Fruit fly (Drosophila melanogaster): ENCODE data around the gene CG44836.

The CG44836 gene

DNA sequence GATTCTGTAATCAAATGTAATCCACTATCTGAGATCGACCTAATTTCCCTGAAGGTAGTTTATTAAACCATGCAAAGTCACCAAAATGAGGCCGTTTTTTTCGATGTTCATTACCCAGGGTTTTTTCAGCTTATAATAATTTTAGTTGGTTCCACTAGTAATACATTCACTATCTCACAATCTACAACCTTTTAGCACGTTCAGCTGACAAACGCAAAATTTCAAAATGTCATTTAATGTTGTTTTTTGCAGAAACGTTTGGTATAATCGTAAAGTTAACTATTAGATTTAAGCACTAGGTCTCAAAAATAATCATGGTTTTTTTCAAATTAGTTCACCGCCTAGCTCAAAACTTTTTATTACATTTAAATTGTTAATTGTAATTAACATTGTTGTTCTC lies at the start of gene CG44836:
Gene CG44836, minus strand, starts transcription at position 101 of the 400 bp plus-strand sequence.
- no peak for TF ChIP-seq bab1 (GFP tag; optimal IDR thresholded peaks at IDR 0.05)
- peak; percentile 20 for TF ChIP-seq kay (GFP tag; ENCODE audit: borderline replicate concordance)

DNA sequence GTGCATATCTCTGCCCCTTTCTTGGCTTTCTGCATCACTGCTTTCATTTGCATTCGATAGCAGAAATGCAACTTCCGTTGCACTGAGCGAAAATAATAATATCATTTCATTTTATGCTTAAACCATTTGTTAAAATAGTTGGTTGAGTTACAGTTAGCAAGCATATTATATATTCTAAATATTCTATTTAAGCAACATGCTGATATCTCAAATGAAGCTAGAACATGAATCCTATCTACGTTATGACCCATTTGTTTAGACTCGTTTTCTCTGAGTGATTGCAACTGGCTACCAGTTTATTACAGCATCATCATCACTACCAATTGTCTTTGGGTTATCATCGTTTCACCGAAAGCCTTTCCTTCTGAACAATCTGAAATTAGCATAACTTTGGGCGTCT lies 42.6 kb upstream of the CG44836 start:
- TF ChIP-seq CG1620 (GFP tag; optimal IDR thresholded peaks at IDR 0.05): no peak
- no peak for TF ChIP-seq Clk (GFP tag; optimal IDR thresholded peaks at IDR 0.05)
- TF ChIP-seq tj (GFP tag; optimal IDR thresholded peaks at IDR 0.05): no peak
- TF ChIP-seq ovo (GFP tag; optimal IDR thresholded peaks at IDR 0.05): no peak
- no peak for TF ChIP-seq Mnt (GFP tag; optimal IDR thresholded peaks at IDR 0.05)
- TF ChIP-seq Hr96 (GFP tag; optimal IDR thresholded peaks at IDR 0.05): no peak
- no peak for TF ChIP-seq CG33017 (tag; optimal IDR thresholded peaks at IDR 0.05)
- no peak for TF ChIP-seq bab1 (GFP tag; optimal IDR thresholded peaks at IDR 0.05)

DNA sequence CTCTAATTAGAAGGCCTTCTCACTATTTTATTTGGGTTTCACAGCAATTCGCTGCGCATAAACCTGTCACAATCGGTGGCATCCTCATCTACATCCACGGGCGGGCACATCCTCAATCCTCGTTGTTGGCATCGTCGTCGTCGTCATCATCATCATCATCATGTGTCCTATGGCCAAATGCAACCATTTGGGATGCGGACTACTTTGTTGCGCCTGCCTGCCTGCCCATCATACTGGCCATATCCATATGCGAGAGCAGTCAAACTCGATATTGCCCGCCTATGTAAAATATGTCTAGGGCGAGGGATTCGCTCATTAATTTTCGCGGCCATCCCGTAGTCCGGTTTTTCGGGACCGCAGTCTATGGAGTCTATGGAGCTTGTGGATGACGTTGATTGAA lies 37.2 kb upstream of the CG44836 start:
- TF ChIP-seq cic (GFP tag; optimal IDR thresholded peaks at IDR 0.05): no peak
- TF ChIP-seq kay (GFP tag; ENCODE audit: borderline replicate concordance): no peak
- TF ChIP-seq ovo (GFP tag; optimal IDR thresholded peaks at IDR 0.05): no peak
- no peak for TF ChIP-seq CG7101 (tag; optimal IDR thresholded peaks at IDR 0.05)
- no peak for TF ChIP-seq pad (GFP tag; optimal IDR thresholded peaks at IDR 0.05)
- no peak for TF ChIP-seq cnc (optimal IDR thresholded peaks at IDR 0.05)

DNA sequence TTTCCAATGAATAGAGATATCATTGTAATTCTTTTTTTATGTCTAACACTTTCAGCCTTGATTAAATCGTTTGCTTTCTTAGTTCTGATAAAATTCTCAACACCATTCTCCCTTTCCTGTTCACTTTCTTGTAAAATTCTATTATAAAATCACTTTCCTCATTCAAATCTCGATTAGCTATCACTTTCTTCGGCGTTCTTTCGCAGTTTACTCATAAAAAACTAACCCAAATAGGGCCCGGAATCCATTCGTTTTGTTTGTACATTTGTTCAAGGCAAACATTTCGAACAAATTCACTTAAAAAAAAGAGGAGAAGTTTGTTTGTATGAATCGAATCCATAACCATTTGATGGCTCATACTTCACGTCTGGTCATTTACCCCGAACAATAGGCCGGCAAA lies 33.5 kb upstream of the CG44836 start:
- TF ChIP-seq tj (GFP tag; optimal IDR thresholded peaks at IDR 0.05) (no peak), cnc (optimal IDR thresholded peaks at IDR 0.05) (no peak), cic (GFP tag; optimal IDR thresholded peaks at IDR 0.05) (no peak), Hr96 (GFP tag; optimal IDR thresholded peaks at IDR 0.05) (no peak), toe (GFP tag; optimal IDR thresholded peaks at IDR 0.05) (no peak), Mnt (GFP tag; optimal IDR thresholded peaks at IDR 0.05) (no peak), kay (GFP tag; ENCODE audit: borderline replicate concordance) (no peak), CG7101 (tag; optimal IDR thresholded peaks at IDR 0.05) (no peak), Clk (GFP tag; optimal IDR thresholded peaks at IDR 0.05) (no peak), CG12768 (GFP tag; optimal IDR thresholded peaks at IDR 0.05) (no peak), CG14711 (tag; optimal IDR thresholded peaks at IDR 0.05) (no peak), CG11617 (GFP tag; optimal IDR thresholded peaks at IDR 0.05) (no peak), Crg-1 (GFP tag; optimal IDR thresholded peaks at IDR 0.05) (no peak), CG1620 (GFP tag; optimal IDR thresholded peaks at IDR 0.05) (no peak), ovo (GFP tag; optimal IDR thresholded peaks at IDR 0.05) (no peak), pad (GFP tag; optimal IDR thresholded peaks at IDR 0.05) (no peak)

DNA sequence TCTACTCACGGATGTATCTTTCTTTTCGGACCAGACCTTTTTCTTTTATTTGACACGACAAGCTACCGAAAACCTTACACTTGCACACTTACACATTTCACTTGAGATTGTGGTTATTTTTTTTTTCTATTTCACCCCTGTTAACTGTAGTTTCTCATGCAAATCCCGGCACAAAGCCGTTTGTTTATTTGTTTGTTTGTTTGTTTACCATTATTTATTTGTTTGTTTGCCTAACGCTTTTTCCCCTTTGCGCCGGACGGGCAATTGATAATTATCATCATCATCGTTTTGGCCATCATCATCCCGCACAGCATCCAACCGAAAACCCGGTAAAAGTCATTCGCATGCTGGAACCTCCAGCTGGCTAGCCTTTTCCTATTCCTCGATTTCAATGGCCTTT lies 31.0 kb upstream of the CG44836 start:
- TF ChIP-seq CG11617 (GFP tag; optimal IDR thresholded peaks at IDR 0.05): no peak
- no peak for TF ChIP-seq bab1 (GFP tag; optimal IDR thresholded peaks at IDR 0.05)
- TF ChIP-seq CG33017 (tag; optimal IDR thresholded peaks at IDR 0.05): no peak
- TF ChIP-seq toe (GFP tag; optimal IDR thresholded peaks at IDR 0.05): no peak
- no peak for TF ChIP-seq Hr96 (GFP tag; optimal IDR thresholded peaks at IDR 0.05)
- no peak for TF ChIP-seq cic (GFP tag; optimal IDR thresholded peaks at IDR 0.05)

DNA sequence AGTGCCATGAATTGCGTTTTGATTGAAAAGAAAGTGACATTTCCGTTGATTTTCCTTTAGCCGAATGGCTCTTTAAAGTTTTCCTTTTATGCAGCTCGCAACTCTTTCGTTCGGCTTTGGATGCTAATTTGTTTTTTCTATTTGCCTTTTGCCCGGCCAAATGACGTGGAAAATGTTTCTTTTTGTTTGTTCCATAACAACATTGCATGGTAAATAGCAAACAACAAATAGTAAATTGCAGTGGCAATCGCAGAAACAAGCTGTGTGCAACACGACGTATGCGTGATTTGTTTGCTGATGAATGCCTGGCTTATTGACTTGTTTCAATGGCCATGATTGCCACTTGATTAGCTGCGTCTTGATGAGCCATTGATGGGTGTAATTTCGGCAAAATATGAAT lies 29.4 kb upstream of the CG44836 start:
- TF ChIP-seq Clk (GFP tag; optimal IDR thresholded peaks at IDR 0.05) (no peak), CG33017 (tag; optimal IDR thresholded peaks at IDR 0.05) (no peak), CG5204 (GFP tag; optimal IDR thresholded peaks at IDR 0.05) (no peak), Mnt (GFP tag; optimal IDR thresholded peaks at IDR 0.05) (no peak), cic (GFP tag; optimal IDR thresholded peaks at IDR 0.05) (no peak), Crg-1 (GFP tag; optimal IDR thresholded peaks at IDR 0.05) (no peak), CG7045 (GFP tag; optimal IDR thresholded peaks at IDR 0.05) (no peak), tj (GFP tag; optimal IDR thresholded peaks at IDR 0.05) (no peak), toe (GFP tag; optimal IDR thresholded peaks at IDR 0.05) (no peak), CG12768 (GFP tag; optimal IDR thresholded peaks at IDR 0.05) (no peak), CG11617 (GFP tag; optimal IDR thresholded peaks at IDR 0.05) (no peak), CG1620 (GFP tag; optimal IDR thresholded peaks at IDR 0.05) (no peak), kay (GFP tag; ENCODE audit: borderline replicate concordance) (no peak), Hr96 (GFP tag; optimal IDR thresholded peaks at IDR 0.05) (no peak)

DNA sequence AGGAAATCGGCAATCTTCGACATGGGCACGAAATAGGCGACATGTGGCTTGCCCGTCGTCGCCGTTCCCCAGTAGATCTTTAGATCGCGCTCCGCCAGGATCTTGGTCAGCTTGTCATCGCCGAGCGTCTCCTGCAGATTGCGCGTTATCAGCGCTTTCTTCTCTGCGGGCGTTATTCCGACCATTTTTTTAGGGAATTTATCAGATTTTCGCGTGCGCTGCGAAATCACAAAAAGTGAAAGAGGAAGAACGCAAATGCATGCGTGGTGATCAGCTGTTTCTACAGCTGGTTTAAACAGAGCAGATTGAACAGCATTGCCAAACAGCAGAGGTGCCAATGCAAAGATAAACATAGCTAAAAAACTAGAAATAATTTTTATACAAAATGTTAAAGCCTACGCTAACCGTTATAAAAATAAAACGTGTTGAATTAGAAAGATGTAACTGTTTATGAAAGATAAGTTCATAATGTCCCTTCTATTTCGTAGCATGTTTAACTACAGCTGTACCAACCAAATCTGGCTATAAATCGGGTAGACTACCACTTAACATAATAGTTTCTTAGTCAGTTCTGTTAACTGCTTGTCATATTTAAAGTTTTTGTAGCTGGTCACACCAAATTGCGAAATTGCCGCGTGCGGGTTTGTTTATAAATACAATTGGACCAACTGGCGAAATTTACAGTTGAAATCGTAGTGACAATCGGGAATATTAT lies 19.1 kb upstream of the CG44836 start, which contains the start of the genes TyrRS and CG33158:
Gene TyrRS, minus strand, starts transcription at position 244 of the 715 bp plus-strand sequence.
Gene CG33158, plus strand, starts transcription at position 539 of the 715 bp plus-strand sequence.
- TF ChIP-seq Crg-1 (GFP tag; optimal IDR thresholded peaks at IDR 0.05) (peak; percentile 9), kay (GFP tag; ENCODE audit: borderline replicate concordance) (peak; percentile 19), CG7101 (tag; optimal IDR thresholded peaks at IDR 0.05) (no peak), CG14711 (tag; optimal IDR thresholded peaks at IDR 0.05) (peak; percentile 25), tj (GFP tag; optimal IDR thresholded peaks at IDR 0.05) (peak; percentile 93), CG33017 (tag; optimal IDR thresholded peaks at IDR 0.05) (no peak), CG11617 (GFP tag; optimal IDR thresholded peaks at IDR 0.05) (peak; percentile 10), bab1 (GFP tag; optimal IDR thresholded peaks at IDR 0.05) (peak; percentile 40), Mnt (GFP tag; optimal IDR thresholded peaks at IDR 0.05) (peak; percentile 77)

Measured in whole organism, adult.